Worm (Caenorhabditis elegans) whole organism, midembryonic: ENCODE results near the gene str-168.

Experiments used
- cog-1 ChIP-seq: sonication (generic microtip); optimal IDR thresholded peaks from 2 replicates; lab custom pipeline; 2016; ENCODE audit warnings: missing genetic modification characterization, missing compliant biosample characterization
- flt-1 ChIP-seq: fragments of 200-800 bp; sonication (Bioruptor generic); IDR thresholded peaks from 2 replicates; pipeline ENCODE4 v1.3.6; 2022; ENCODE audit warnings: missing genetic modification characterization, missing compliant biosample characterization
- klf-2 ChIP-seq: fragments of 200-800 bp; sonication (Bioruptor generic); conservative IDR thresholded peaks from 2 replicates; pipeline ENCODE4 v1.3.6; 2022; ENCODE audit warnings: missing genetic modification reagents, missing genetic modification characterization, missing compliant biosample characterization
- ztf-23 ChIP-seq: fragments of 200-800 bp; sonication (Bioruptor generic); IDR thresholded peaks from 2 replicates; pipeline ENCODE4 v1.3.6; 2022; ENCODE audit warnings: missing genetic modification reagents, missing genetic modification characterization, missing compliant biosample characterization

ce11 chrIV:4913090-4913489, 25.7 kb upstream of the str-168 start, which contains the start of gene str-156:
- no peak for TF ChIP-seq ztf-23
- no peak for TF ChIP-seq cog-1 (tag; lab: Kevin White, UChicago)
- TF ChIP-seq klf-2 (GFP tag; lab: Robert Waterston, UW) = no peak
- no peak for TF ChIP-seq flt-1
